Worm (Caenorhabditis elegans) whole organism, L4/young adult: ENCODE data around the gene Y26G10.1.

ENCODE experiments used
- W03F9.2 ChIP-seq: fragments of 150-350 bp; optimal IDR thresholded peaks from 2 replicates; lab custom pipeline; 2014; ENCODE audit warnings: missing biosample characterization, missing genetic modification characterization
- dao-5 ChIP-seq: sonication (generic microtip); optimal IDR thresholded peaks from 2 replicates; lab custom pipeline; 2016; ENCODE audit warnings: missing genotype, missing genetic modification characterization, moderate library complexity, missing compliant biosample characterization
- him-1 ChIP-seq: sonication (generic microtip); optimal IDR thresholded peaks from 2 replicates; lab custom pipeline; 2016; ENCODE audit warnings: missing genotype, missing genetic modification reagents, missing genetic modification characterization, missing compliant biosample characterization

The Y26G10.1 gene

ce11 chrV:17706217-17706806, 10.6 kb upstream of the Y26G10.1 start:
- TF ChIP-seq dao-5 (tag; lab: Kevin White, UChicago): no peak
- no peak for TF ChIP-seq W03F9.2 (tag; lab: Kevin White, UChicago)
- TF ChIP-seq him-1: no peak

ce11 chrV:17705814-17706213, 10.1 kb upstream of the Y26G10.1 start, which contains the start of gene W06D12.6:
W06D12.6 (plus strand) TSS chrV:17706114.
- TF ChIP-seq dao-5 (tag; lab: Kevin White, UChicago) (no peak), W03F9.2 (tag; lab: Kevin White, UChicago) (no peak), him-1 (no peak)

ce11 chrV:17700728-17701262, 5.1 kb upstream of the Y26G10.1 start, which contains the start of the genes Y26G10.5 and srh-32:
Y26G10.5 (minus strand) TSS chrV:17700828.
srh-32 (plus strand) TSS chrV:17701212.
- TF ChIP-seq dao-5 (tag; lab: Kevin White, UChicago): no peak
- no peak for TF ChIP-seq W03F9.2 (tag; lab: Kevin White, UChicago)
- TF ChIP-seq him-1: no peak

- TF ChIP-seq him-1: no peak
- no peak for TF ChIP-seq dao-5 (tag; lab: Kevin White, UChicago)
- TF ChIP-seq W03F9.2 (tag; lab: Kevin White, UChicago): no peak
Measured at ce11 chrV:17699659-17700058, 4.0 kb upstream of the Y26G10.1 start, which contains the start of gene Y26G10.6. Y26G10.6 (plus strand) TSS chrV:17699959.

- TF ChIP-seq W03F9.2 (tag; lab: Kevin White, UChicago) (no peak), him-1 (no peak), dao-5 (tag; lab: Kevin White, UChicago) (no peak)
Measured at ce11 chrV:17699097-17699496, 3.4 kb upstream of the Y26G10.1 start, which contains the start of gene Y26G10.4. Y26G10.4 (minus strand) TSS chrV:17699197.

- no peak for TF ChIP-seq W03F9.2 (tag; lab: Kevin White, UChicago)
- no peak for TF ChIP-seq him-1
- TF ChIP-seq dao-5 (tag; lab: Kevin White, UChicago): no peak
Measured at ce11 chrV:17696753-17697152, 1.1 kb upstream of the Y26G10.1 start, which contains the start of gene spp-29. spp-29 (minus strand) TSS chrV:17696853.

- TF ChIP-seq dao-5 (tag; lab: Kevin White, UChicago) (no peak), him-1 (no peak), W03F9.2 (tag; lab: Kevin White, UChicago) (no peak)
Measured at ce11 chrV:17694260-17694659, 1.4 kb downstream of the Y26G10.1 start.

ce11 chrV:17690922-17691321, 4.8 kb downstream of the Y26G10.1 start, which contains the start of gene F59A1.13:
F59A1.13 (minus strand) TSS chrV:17691022.
- TF ChIP-seq him-1: no peak
- TF ChIP-seq dao-5 (tag; lab: Kevin White, UChicago): no peak
- TF ChIP-seq W03F9.2 (tag; lab: Kevin White, UChicago): no peak

- TF ChIP-seq dao-5 (tag; lab: Kevin White, UChicago) (no peak), him-1 (no peak), W03F9.2 (tag; lab: Kevin White, UChicago) (no peak)
Measured at ce11 chrV:17686852-17687251, 8.8 kb downstream of the Y26G10.1 start, which contains the start of gene F59A1.18. F59A1.18 (minus strand) TSS chrV:17686952.

ce11 chrV:17684857-17685256, 10.8 kb downstream of the Y26G10.1 start, which contains the start of the genes F59A1.16 and F59A1.6:
F59A1.16 (minus strand) TSS chrV:17684957.
F59A1.6 (plus strand) TSS chrV:17685141.
- TF ChIP-seq dao-5 (tag; lab: Kevin White, UChicago): no peak
- no peak for TF ChIP-seq W03F9.2 (tag; lab: Kevin White, UChicago)
- TF ChIP-seq him-1: no peak

- TF ChIP-seq him-1: no peak
- TF ChIP-seq W03F9.2 (tag; lab: Kevin White, UChicago): no peak
- no peak for TF ChIP-seq dao-5 (tag; lab: Kevin White, UChicago)
Measured at ce11 chrV:17683763-17684162, 11.9 kb downstream of the Y26G10.1 start, which contains the start of gene F59A1.15. F59A1.15 (minus strand) TSS chrV:17683863.

ce11 chrV:17683290-17683689, 12.4 kb downstream of the Y26G10.1 start:
- TF ChIP-seq dao-5 (tag; lab: Kevin White, UChicago): no peak
- no peak for TF ChIP-seq him-1
- TF ChIP-seq W03F9.2 (tag; lab: Kevin White, UChicago): no peak

ce11 chrV:17676553-17676952, 19.1 kb downstream of the Y26G10.1 start, which contains the start of gene str-92:
str-92 (minus strand) TSS chrV:17676653.
- no peak for TF ChIP-seq W03F9.2 (tag; lab: Kevin White, UChicago)
- TF ChIP-seq him-1: no peak
- TF ChIP-seq dao-5 (tag; lab: Kevin White, UChicago): no peak

- TF ChIP-seq W03F9.2 (tag; lab: Kevin White, UChicago): no peak
- no peak for TF ChIP-seq dao-5 (tag; lab: Kevin White, UChicago)
- TF ChIP-seq him-1: no peak
Measured at ce11 chrV:17673343-17673742, 22.4 kb downstream of the Y26G10.1 start, which contains the start of gene str-93. str-93 (minus strand) TSS chrV:17673443.
